Worm (Caenorhabditis elegans) whole organism, young adult: Measurements from ENCODE around the gene fbxb-34.

Experiments
- B0035.1 ChIP-seq: sonication (generic microtip); optimal IDR thresholded peaks from 2 replicates; lab custom pipeline; 2016; ENCODE audit warnings: missing genetic modification characterization, mild to moderate bottlenecking, missing compliant biosample characterization, missing genotype, missing genetic modification reagents
- ama-1 ChIP-seq, 3 experiments: fragments of 150-350 bp in 1 of 3; sonication (generic microtip) in 2 of 3; optimal IDR thresholded peaks; 2 replicates each; lab custom pipeline; 2014 to 2018; ENCODE audit warnings: missing biosample characterization in 2 of 3, missing genetic modification characterization in 2 of 3, missing genetic modification reagents in 2 of 3
- lag-1 ChIP-seq: fragments of 200-800 bp; sonication (Bioruptor generic); IDR thresholded peaks from 2 replicates; pipeline ENCODE4 v1.3.6; 2022; ENCODE audit warnings: missing genetic modification reagents, missing genetic modification characterization, missing compliant biosample characterization
- mcd-1 ChIP-seq: fragments of 200-800 bp; sonication (Bioruptor generic); IDR thresholded peaks from 2 replicates; pipeline ENCODE4 v1.3.6; 2022; ENCODE audit warnings: missing genetic modification reagents, missing genetic modification characterization, missing compliant biosample characterization
- unc-62 ChIP-seq: fragments of 150-350 bp; optimal IDR thresholded peaks from 2 replicates; lab custom pipeline; 2014; ENCODE audit warnings: missing biosample characterization, missing genetic modification reagents, missing genetic modification characterization

- TF ChIP-seq ama-1 (optimal IDR thresholded peaks at IDR 0.05; lab: Kevin White, UChicago) (no peak), ama-1 (GFP tag; optimal IDR thresholded peaks at IDR 0.05; lab: Kevin White, UChicago) (no peak), mcd-1 (no peak), unc-62 (no peak), lag-1 (GFP tag; lab: Robert Waterston, UW) (no peak), B0035.1 (tag; lab: Kevin White, UChicago) (no peak)
Measured at ce11 chrII:601305-601704, 13.7 kb downstream of the fbxb-34 start.
